Worm (Caenorhabditis elegans): Measurements from ENCODE around the gene srj-18.

The srj-18 gene

DNA sequence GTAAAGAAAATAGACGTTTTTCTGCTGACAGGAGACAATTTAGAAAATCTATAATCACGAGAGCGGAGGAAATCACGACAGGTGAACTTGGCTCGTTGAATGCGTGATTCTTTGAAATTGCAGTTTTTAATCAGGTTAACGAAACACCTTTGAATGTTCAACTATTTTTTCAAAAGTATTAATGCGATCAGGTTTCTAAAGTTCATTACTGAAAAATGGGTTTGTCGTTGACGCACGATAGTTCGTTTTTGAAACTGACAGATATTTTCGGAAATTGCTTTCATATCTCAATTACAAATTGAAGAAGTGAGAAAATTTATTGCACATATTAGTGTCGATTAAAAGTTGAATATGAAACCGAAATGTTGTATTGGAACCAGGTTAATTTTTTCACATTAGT, 41.8 kb downstream of the srj-18 start, which contains the start of gene F54E2.5:
TSS of gene F54E2.5 (minus strand) at position 101 of the 400 bp plus-strand sequence.
- TF ChIP-seq tbx-8 (GFP tag; optimal IDR thresholded peaks at IDR 0.05): no peak
- no peak for TF ChIP-seq sem-2 (GFP tag; optimal IDR thresholded peaks at IDR 0.05)
- no peak for TF ChIP-seq hlh-1 (tag; optimal IDR thresholded peaks at IDR 0.05)
- TF ChIP-seq mab-5 (tag; optimal IDR thresholded peaks at IDR 0.05): no peak
- no peak for TF ChIP-seq zip-8 (tag; optimal IDR thresholded peaks at IDR 0.05)
- no peak for TF ChIP-seq lin-32 (GFP tag; optimal IDR thresholded peaks at IDR 0.05)
- no peak for TF ChIP-seq ztf-11 (tag; optimal IDR thresholded peaks at IDR 0.05)
- TF ChIP-seq unc-39 (tag; optimal IDR thresholded peaks at IDR 0.05): no peak
- no peak for TF ChIP-seq pha-4 (tag; optimal IDR thresholded peaks at IDR 0.05)
- no peak for TF ChIP-seq sptf-1 (tag; optimal IDR thresholded peaks at IDR 0.05)
- TF ChIP-seq elt-3 (tag; optimal IDR thresholded peaks at IDR 0.05): no peak
- TF ChIP-seq ceh-39 (tag; optimal IDR thresholded peaks at IDR 0.05): no peak
- no peak for TF ChIP-seq ceh-43 (GFP tag; optimal IDR thresholded peaks at IDR 0.05)
- TF ChIP-seq nhr-2 (tag; optimal IDR thresholded peaks at IDR 0.05): no peak

DNA sequence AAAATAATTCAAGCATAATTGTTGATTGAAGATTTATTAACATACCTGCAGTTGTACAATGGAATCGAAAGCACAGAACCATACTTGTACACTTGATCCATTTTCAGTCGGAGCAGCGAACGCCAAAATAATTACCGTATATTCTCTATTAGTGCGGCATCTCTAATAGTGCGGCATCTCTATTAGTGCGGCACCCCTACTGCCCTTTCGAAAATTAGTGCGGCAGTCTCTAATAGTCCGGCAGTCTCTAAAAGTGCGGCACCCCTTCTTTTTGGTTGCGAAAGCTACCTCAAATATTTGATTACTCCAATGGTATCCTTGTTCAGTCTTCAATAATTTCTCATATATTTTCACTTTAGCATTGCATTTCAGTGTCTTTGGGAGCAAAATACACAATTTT, 44.0 kb downstream of the srj-18 start, which contains the start of gene srt-34:
TSS of gene srt-34 (minus strand) at position 101 of the 400 bp plus-strand sequence.
- TF ChIP-seq nhr-237 (tag; optimal IDR thresholded peaks at IDR 0.05) (no peak), zip-8 (tag; optimal IDR thresholded peaks at IDR 0.05) (no peak), bed-3 (GFP tag; optimal IDR thresholded peaks at IDR 0.05) (no peak), elt-1 (tag; optimal IDR thresholded peaks at IDR 0.05; ENCODE audit: borderline replicate concordance, insufficient read depth) (no peak), pha-4 (tag; optimal IDR thresholded peaks at IDR 0.05) (no peak), blmp-1 (tag; optimal IDR thresholded peaks at IDR 0.05) (no peak), nhr-76 (tag; optimal IDR thresholded peaks at IDR 0.05) (no peak), mep-1 (tag; optimal IDR thresholded peaks at IDR 0.05) (no peak), snpc-4 (tag; optimal IDR thresholded peaks at IDR 0.05) (no peak), ceh-39 (tag; optimal IDR thresholded peaks at IDR 0.05) (no peak), ham-2 (GFP tag; optimal IDR thresholded peaks at IDR 0.05) (no peak), nhr-12 (tag; optimal IDR thresholded peaks at IDR 0.05) (no peak), cnd-1 (tag; optimal IDR thresholded peaks at IDR 0.05) (no peak), sptf-1 (tag; optimal IDR thresholded peaks at IDR 0.05) (no peak), unc-120 (tag; optimal IDR thresholded peaks at IDR 0.05; ENCODE audit: poor library complexity, severe bottlenecking) (no peak), hlh-1 (tag; optimal IDR thresholded peaks at IDR 0.05) (no peak), ceh-83 (GFP tag; optimal IDR thresholded peaks at IDR 0.05) (no peak), ztf-11 (tag; optimal IDR thresholded peaks at IDR 0.05) (no peak), nhr-2 (tag; optimal IDR thresholded peaks at IDR 0.05) (no peak), drap-1 (GFP tag; optimal IDR thresholded peaks at IDR 0.05) (no peak)

DNA sequence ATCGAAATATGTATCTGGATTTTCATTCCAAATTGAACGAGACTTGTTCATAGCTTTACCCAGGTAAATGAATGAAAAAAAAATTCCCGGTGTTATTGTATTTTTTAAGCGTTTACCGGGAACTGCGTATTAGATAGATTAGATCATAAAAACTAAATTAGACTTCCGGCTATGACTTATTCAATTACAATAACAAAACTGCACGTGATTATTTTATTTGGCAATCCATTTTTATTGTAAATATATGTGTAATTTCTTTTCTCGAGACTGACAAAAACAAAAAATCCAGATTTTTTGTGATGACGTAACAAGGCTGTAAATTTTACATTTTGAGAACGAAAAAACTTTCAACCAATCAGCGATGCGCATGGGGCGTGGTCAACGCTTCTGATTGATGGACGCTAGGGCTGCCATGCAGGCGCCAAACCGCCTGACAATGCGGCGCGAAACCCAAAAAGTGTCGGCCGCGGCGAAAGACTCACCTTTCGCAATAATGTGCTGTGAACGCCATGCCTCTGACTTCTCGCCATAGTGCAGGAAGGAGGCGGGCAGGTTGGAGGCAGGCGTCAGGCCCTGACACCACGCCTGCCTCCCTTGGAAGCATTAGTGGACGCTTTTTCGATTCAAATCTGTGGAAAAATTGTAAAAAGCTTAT, 47.6 kb downstream of the srj-18 start, which contains the start of gene srh-36:
TSS of gene srh-36 (minus strand) at position 51 of the 655 bp plus-strand sequence.
- TF ChIP-seq zip-8 (tag; optimal IDR thresholded peaks at IDR 0.05): peak; percentile 59
- TF ChIP-seq nhr-2 (tag; optimal IDR thresholded peaks at IDR 0.05): no peak
